Worm (Caenorhabditis elegans): ENCODE measurements around the gene Y41E3.8.

The Y41E3.8 gene

DNA sequence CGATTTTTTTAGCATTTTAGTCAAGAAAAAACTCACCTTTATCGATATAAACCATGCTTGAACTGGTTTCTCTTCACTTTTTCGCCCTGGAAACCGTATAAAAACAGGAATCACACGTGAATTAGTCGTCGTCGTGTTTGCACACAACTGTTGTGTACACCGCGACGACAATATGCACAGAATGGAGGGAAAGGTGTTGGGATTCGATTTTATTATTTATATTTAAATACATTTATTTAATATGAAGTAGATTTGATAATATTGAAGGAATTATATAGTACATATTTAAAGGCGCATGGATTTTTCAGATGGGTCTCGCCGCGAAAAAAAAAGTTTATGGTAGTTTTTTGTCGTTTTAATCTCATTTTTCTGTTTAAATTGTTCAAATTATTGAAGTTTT, at the start of gene Y41E3.8 (continued):
- no peak for TF ChIP-seq lin-39 (tag; optimal IDR thresholded peaks at IDR 0.05)
- no peak for TF ChIP-seq nhr-76 (tag; optimal IDR thresholded peaks at IDR 0.05)
- TF ChIP-seq lsy-2 (tag; optimal IDR thresholded peaks at IDR 0.05): peak; percentile 29 to 63
- TF ChIP-seq ceh-90 (tag; optimal IDR thresholded peaks at IDR 0.05): no peak
- no peak for TF ChIP-seq ztf-11 (tag; optimal IDR thresholded peaks at IDR 0.05)
- no peak for TF ChIP-seq nhr-90 (tag; optimal IDR thresholded peaks at IDR 0.05; ENCODE audit: poor library complexity)
- TF ChIP-seq mep-1 (tag; optimal IDR thresholded peaks at IDR 0.05): peak; percentile 74
- peak; percentile 49 for TF ChIP-seq snu-23 (GFP tag; optimal IDR thresholded peaks at IDR 0.05)
- TF ChIP-seq unc-62 (GFP tag; optimal IDR thresholded peaks at IDR 0.05): no peak
- no peak for TF ChIP-seq irx-1 (tag; optimal IDR thresholded peaks at IDR 0.05)
- TF ChIP-seq rnt-1 (tag; optimal IDR thresholded peaks at IDR 0.05): no peak
- peak; percentile 43 for TF ChIP-seq nhr-71 (tag; optimal IDR thresholded peaks at IDR 0.05)
- TF ChIP-seq ets-5 (GFP tag; IDR thresholded peaks at IDR 0.05): no peak
- TF ChIP-seq C34B4.2 (tag; optimal IDR thresholded peaks at IDR 0.05): no peak
- TF ChIP-seq fkh-10 (GFP tag; optimal IDR thresholded peaks at IDR 0.05): no peak
- peak; percentile 39 to 82 (median 72) for TF ChIP-seq dpl-1 (GFP tag; optimal IDR thresholded peaks at IDR 0.05)
- TF ChIP-seq mab-9 (GFP tag; IDR thresholded peaks at IDR 0.05): no peak
- peak; percentile 16 for TF ChIP-seq lin-15B (tag; optimal IDR thresholded peaks at IDR 0.05)
- TF ChIP-seq aha-1 (tag; optimal IDR thresholded peaks at IDR 0.05): no peak
- TF ChIP-seq nhr-84 (tag; optimal IDR thresholded peaks at IDR 0.05): no peak

DNA sequence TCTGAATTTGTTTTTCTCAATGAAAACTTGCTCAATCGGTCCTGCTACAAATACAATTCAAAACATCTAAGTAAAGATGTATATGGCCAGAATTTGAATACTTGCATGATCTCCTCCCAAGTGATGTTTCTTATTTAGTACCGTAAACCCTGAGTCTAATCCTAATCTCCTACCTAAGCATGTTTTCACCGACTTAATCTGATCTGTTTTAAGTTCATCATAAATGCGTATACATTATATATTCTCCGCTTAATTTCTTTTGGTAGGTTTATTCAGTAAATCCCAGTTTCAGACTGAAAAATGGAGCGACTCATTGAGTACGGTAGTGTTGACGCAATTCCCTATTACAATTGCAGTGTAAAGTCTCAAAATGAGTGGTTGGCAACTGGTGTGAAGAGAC, 45.6 kb upstream of the Y41E3.8 start, which contains the start of gene srt-50:
TSS of gene srt-50 (plus strand) at position 301 of the 400 bp plus-strand sequence.
- TF ChIP-seq jun-1 (tag; optimal IDR thresholded peaks at IDR 0.05) (no peak), fkh-10 (GFP tag; optimal IDR thresholded peaks at IDR 0.05) (no peak), nhr-77 (tag; optimal IDR thresholded peaks at IDR 0.05) (no peak), ztf-11 (tag; optimal IDR thresholded peaks at IDR 0.05) (no peak), aha-1 (tag; optimal IDR thresholded peaks at IDR 0.05) (no peak), ceh-90 (tag; optimal IDR thresholded peaks at IDR 0.05) (no peak), tlp-1 (tag; optimal IDR thresholded peaks at IDR 0.05) (no peak), vab-15 (tag; optimal IDR thresholded peaks at IDR 0.05) (no peak), ama-1 (optimal IDR thresholded peaks at IDR 0.05) (no peak), lir-3 (tag; optimal IDR thresholded peaks at IDR 0.05; ENCODE audit: poor library complexity) (no peak), lin-14 (GFP tag; optimal IDR thresholded peaks at IDR 0.05) (no peak), skn-1 (tag; optimal IDR thresholded peaks at IDR 0.05) (no peak), ztf-4 (tag; optimal IDR thresholded peaks at IDR 0.05) (no peak)

- TF ChIP-seq lir-3 (tag; optimal IDR thresholded peaks at IDR 0.05; ENCODE audit: poor library complexity) (no peak), nhr-47 (tag; optimal IDR thresholded peaks at IDR 0.05) (no peak), unc-62 (GFP tag; optimal IDR thresholded peaks at IDR 0.05) (no peak), fkh-4 (tag; optimal IDR thresholded peaks at IDR 0.05; ENCODE audit: borderline replicate concordance) (no peak), lin-35 (GFP tag; optimal IDR thresholded peaks at IDR 0.05) (no peak), nhr-11 (tag; optimal IDR thresholded peaks at IDR 0.05) (no peak), rnt-1 (tag; optimal IDR thresholded peaks at IDR 0.05) (no peak), unc-98 (GFP tag; IDR thresholded peaks at IDR 0.05) (no peak), efl-1 (optimal IDR thresholded peaks at IDR 0.05) (no peak), efl-1 (GFP tag; optimal IDR thresholded peaks at IDR 0.05 in 1 of 2) (no peak), C34B4.2 (tag; optimal IDR thresholded peaks at IDR 0.05) (no peak)
These were observed 40.0 kb upstream of the Y41E3.8 start, which contains the start of gene srt-48 for ce11 chrIV:15068818-15069217. Gene srt-48, minus strand, starts transcription at chrIV:15068918.

- no peak for TF ChIP-seq swsn-7 (tag; optimal IDR thresholded peaks at IDR 0.05)
- TF ChIP-seq egl-27 (tag; optimal IDR thresholded peaks at IDR 0.05): no peak
- TF ChIP-seq unc-30 (tag; optimal IDR thresholded peaks at IDR 0.05): no peak
- TF ChIP-seq elt-3 (tag; optimal IDR thresholded peaks at IDR 0.05): no peak
- TF ChIP-seq hpl-2 (GFP tag; optimal IDR thresholded peaks at IDR 0.05): no peak
These were observed 36.9 kb upstream of the Y41E3.8 start, which contains the start of gene Y41E3.18 for ce11 chrIV:15065653-15066052. Gene Y41E3.18, minus strand, starts transcription at chrIV:15065753.

All from whole organism, L1 larva.